Fruit fly (Drosophila melanogaster): ENCODE measurements around the gene CG31087.

- TF ChIP-seq insv (optimal IDR thresholded peaks at IDR 0.05) (no peak), ttk (optimal IDR thresholded peaks at IDR 0.05) (no peak), psq (optimal IDR thresholded peaks at IDR 0.05) (no peak), Myc (optimal IDR thresholded peaks at IDR 0.05) (no peak)
Observed at dm6 chr3R:25266751-25267150, 46.9 kb downstream of the CG31087 start.

All from Kc167 (cell line).